Worm (Caenorhabditis elegans): ENCODE results near the gene ZK757.1.

ZK757.1 gene

ce11 chrIII:9857110-9857509 lies 13.8 kb downstream of the ZK757.1 start:
- no peak for TF ChIP-seq xbp-1 (tag; optimal IDR thresholded peaks at IDR 0.05)
- no peak for TF ChIP-seq C34B4.2 (tag; optimal IDR thresholded peaks at IDR 0.05)
- TF ChIP-seq lin-15B (tag; optimal IDR thresholded peaks at IDR 0.05), result no peak
- no peak for TF ChIP-seq swsn-7 (tag; optimal IDR thresholded peaks at IDR 0.05)
- TF ChIP-seq fos-1 (tag; optimal IDR thresholded peaks at IDR 0.05), result no peak
- no peak for TF ChIP-seq unc-86 (tag; optimal IDR thresholded peaks at IDR 0.05)
- no peak for TF ChIP-seq unc-98 (GFP tag; IDR thresholded peaks at IDR 0.05)
- peak in 1 of 2 experiments; percentile 13 for TF ChIP-seq lsy-2 (tag; optimal IDR thresholded peaks at IDR 0.05)
- TF ChIP-seq mab-9 (GFP tag; IDR thresholded peaks at IDR 0.05), result no peak
- no peak for TF ChIP-seq ztf-4 (tag; optimal IDR thresholded peaks at IDR 0.05)
- TF ChIP-seq ztf-11 (tag; optimal IDR thresholded peaks at IDR 0.05), result no peak
- no peak for TF ChIP-seq efl-1 (optimal IDR thresholded peaks at IDR 0.05)
- peak in 1 of 2 experiments; percentile 15 for TF ChIP-seq efl-1 (GFP tag; optimal IDR thresholded peaks at IDR 0.05 in 1 of 2)
- TF ChIP-seq unc-62 (GFP tag; optimal IDR thresholded peaks at IDR 0.05), result no peak
- no peak for TF ChIP-seq sox-4 (tag; optimal IDR thresholded peaks at IDR 0.05)
- no peak for TF ChIP-seq Y116A8C.19 (tag; optimal IDR thresholded peaks at IDR 0.05; ENCODE audit: borderline replicate concordance)
- no peak for TF ChIP-seq ceh-8 (GFP tag; optimal IDR thresholded peaks at IDR 0.05)
- TF ChIP-seq blmp-1 (tag; optimal IDR thresholded peaks at IDR 0.05), result peak; percentile 3
- TF ChIP-seq aha-1 (tag; optimal IDR thresholded peaks at IDR 0.05), result no peak
- TF ChIP-seq efl-3 (GFP tag; optimal IDR thresholded peaks at IDR 0.05), result no peak
- no peak for TF ChIP-seq jun-1 (tag; optimal IDR thresholded peaks at IDR 0.05)
- no peak for TF ChIP-seq hlh-17 (GFP tag; optimal IDR thresholded peaks at IDR 0.05; ENCODE audit: borderline replicate concordance)
- no peak for TF ChIP-seq aly-2 (tag; optimal IDR thresholded peaks at IDR 0.05)
- TF ChIP-seq skn-1 (tag; optimal IDR thresholded peaks at IDR 0.05), result no peak
- TF ChIP-seq nhr-85 (tag), result peak; percentile 45
- TF ChIP-seq ceh-63 (GFP tag; optimal IDR thresholded peaks at IDR 0.05), result no peak
- no peak for TF ChIP-seq dpl-1 (GFP tag; optimal IDR thresholded peaks at IDR 0.05)
- no peak for TF ChIP-seq unc-30 (tag; optimal IDR thresholded peaks at IDR 0.05)
- no peak for TF ChIP-seq mep-1 (tag; optimal IDR thresholded peaks at IDR 0.05)
- no peak for TF ChIP-seq ceh-88 (GFP tag; IDR thresholded peaks at IDR 0.05)
- TF ChIP-seq snu-23 (GFP tag; optimal IDR thresholded peaks at IDR 0.05), result no peak
- peak; percentile 36 for TF ChIP-seq nhr-90 (tag; optimal IDR thresholded peaks at IDR 0.05; ENCODE audit: poor library complexity)
- peak; percentile 16 for TF ChIP-seq nhr-71 (tag; optimal IDR thresholded peaks at IDR 0.05)
- no peak for TF ChIP-seq sptf-1 (tag; optimal IDR thresholded peaks at IDR 0.05)
- no peak for TF ChIP-seq hpl-2 (GFP tag; optimal IDR thresholded peaks at IDR 0.05)
- TF ChIP-seq lin-14 (GFP tag; optimal IDR thresholded peaks at IDR 0.05), result peak; percentile 19
- TF ChIP-seq nhr-19 (GFP tag; conservative IDR thresholded peaks at IDR 0.05), result no peak
- no peak for TF ChIP-seq fkh-8 (tag; optimal IDR thresholded peaks at IDR 0.05)
- TF ChIP-seq ama-1 (optimal IDR thresholded peaks at IDR 0.05), result no peak

DNA sequence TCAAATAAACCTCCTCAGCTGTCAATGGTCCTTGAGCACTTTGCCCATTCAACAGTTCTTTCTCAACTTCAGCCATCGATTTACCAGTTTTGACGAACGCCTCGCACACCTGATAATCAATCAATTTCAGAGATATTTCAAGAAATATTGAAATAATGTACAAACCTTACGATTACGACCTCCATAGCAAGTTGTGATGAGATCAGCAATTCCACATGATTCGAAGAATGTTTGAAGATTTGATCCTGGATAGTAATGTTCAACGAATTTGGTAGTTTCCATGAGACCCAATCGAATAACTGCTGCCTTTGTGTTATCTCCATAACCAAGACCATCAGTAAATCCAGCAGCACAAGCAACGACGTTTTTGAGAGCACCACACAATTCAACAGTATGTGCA lies 16.0 kb downstream of the ZK757.1 start:
- no peak for TF ChIP-seq efl-1 (optimal IDR thresholded peaks at IDR 0.05)
- peak in 1 of 2 experiments; percentile 68 for TF ChIP-seq efl-1 (GFP tag; optimal IDR thresholded peaks at IDR 0.05 in 1 of 2)
- TF ChIP-seq nhr-12 (tag; optimal IDR thresholded peaks at IDR 0.05), result no peak

- TF ChIP-seq hlh-17 (GFP tag; optimal IDR thresholded peaks at IDR 0.05; ENCODE audit: borderline replicate concordance) (no peak), fkh-4 (tag; optimal IDR thresholded peaks at IDR 0.05; ENCODE audit: borderline replicate concordance) (no peak), lin-13 (GFP tag; optimal IDR thresholded peaks at IDR 0.05) (no peak), efl-1 (optimal IDR thresholded peaks at IDR 0.05) (no peak), efl-1 (GFP tag; optimal IDR thresholded peaks at IDR 0.05 in 1 of 2) (peak in 1 of 2 experiments; percentile 71)
These were observed 17.0 kb downstream of the ZK757.1 start for ce11 chrIII:9853667-9854620.
